Fruit fly (Drosophila melanogaster) whole organism, embryonic: Measurements from ENCODE around the gene Nthl1.

Experiments
- Adf1 ChIP-seq: fragments of 200-800 bp; sonication (Bioruptor generic); IDR thresholded peaks from 2 replicates; pipeline ENCODE4 v1.3.6; 2022; ENCODE audit warnings: missing biosample characterization, missing genetic modification characterization
- Antp ChIP-seq: fragments of 200-800 bp; sonication (Bioruptor generic); optimal IDR thresholded peaks from 3 replicates; lab custom pipeline; 2016; ENCODE audit warnings: missing biosample characterization, missing genetic modification characterization
- Atf3 ChIP-seq: fragments of 200-800 bp; sonication (Bioruptor generic); optimal IDR thresholded peaks from 3 replicates; lab custom pipeline; 2016; ENCODE audit warnings: missing biosample characterization, missing genetic modification characterization
- Atf6 ChIP-seq: fragments of 200-800 bp; sonication (Bioruptor generic); IDR thresholded peaks from 2 replicates; pipeline ENCODE4 v1.3.6; 2022; ENCODE audit warnings: missing biosample characterization, missing genetic modification characterization
- C15 ChIP-seq: fragments of 200-800 bp; sonication (Bioruptor generic); IDR thresholded peaks from 3 replicates; pipeline ENCODE4 v1.3.6; 2022; ENCODE audit warnings: missing biosample characterization, missing genetic modification characterization
- CG10209 ChIP-seq: fragments of 200-800 bp; sonication (Bioruptor generic); optimal IDR thresholded peaks from 3 replicates; lab custom pipeline; 2017; ENCODE audit warnings: missing biosample characterization, mild to moderate bottlenecking, missing genetic modification characterization, missing genetic modification reagents
- CG10431 ChIP-seq: fragments of 200-800 bp; sonication (Bioruptor generic); optimal IDR thresholded peaks from 3 replicates; lab custom pipeline; 2018; ENCODE audit warnings: missing biosample characterization, mild to moderate bottlenecking, missing genetic modification characterization
- CG2875 ChIP-seq: fragments of 200-800 bp; sonication (Bioruptor generic); optimal IDR thresholded peaks from 2 replicates; lab custom pipeline; 2017; ENCODE audit warnings: missing biosample characterization, mild to moderate bottlenecking, missing genetic modification characterization, missing genetic modification reagents
- CG33213 ChIP-seq: fragments of 200-800 bp; sonication (Bioruptor generic); optimal IDR thresholded peaks from 3 replicates; lab custom pipeline; 2016; ENCODE audit warnings: missing biosample characterization, missing genetic modification characterization
- CG4854 ChIP-seq: fragments of 200-800 bp; sonication (Bioruptor generic); optimal IDR thresholded peaks from 2 replicates; lab custom pipeline; 2016; ENCODE audit warnings: missing biosample characterization, missing genetic modification characterization, inconsistent platforms
- CG6272 ChIP-seq: fragments of 200-800 bp; sonication (Bioruptor generic); IDR thresholded peaks from 2 replicates; pipeline ENCODE4 v1.3.6; 2022; ENCODE audit warnings: missing biosample characterization, missing genetic modification characterization
- CG7357 ChIP-seq: fragments of 200-800 bp; sonication (Bioruptor generic); IDR thresholded peaks from 3 replicates; pipeline ENCODE4 v1.3.6; 2022; ENCODE audit warnings: missing biosample characterization, missing genetic modification characterization
- CG7839 ChIP-seq: fragments of 200-800 bp; sonication (Bioruptor generic); optimal IDR thresholded peaks from 3 replicates; lab custom pipeline; 2018; ENCODE audit warnings: missing biosample characterization, mild to moderate bottlenecking, missing genetic modification characterization, moderate library complexity
- CG9215 ChIP-seq: fragments of 200-800 bp; sonication (Bioruptor generic); IDR thresholded peaks from 2 replicates; pipeline ENCODE4 v1.3.6; 2022; ENCODE audit warnings: missing biosample characterization, missing genetic modification characterization
- Chrac-16 ChIP-seq: fragments of 200-800 bp; sonication (Bioruptor generic); optimal IDR thresholded peaks from 3 replicates; lab custom pipeline; 2016; ENCODE audit warnings: missing biosample characterization, missing genetic modification characterization
- CoRest ChIP-seq: fragments of 200-800 bp; sonication (Bioruptor generic); optimal IDR thresholded peaks from 3 replicates; lab custom pipeline; 2018; ENCODE audit warnings: missing biosample characterization, mild to moderate bottlenecking, missing genetic modification characterization, moderate library complexity
- Dad ChIP-seq: fragments of 200-800 bp; sonication (Bioruptor generic); optimal IDR thresholded peaks from 3 replicates; lab custom pipeline; 2016; ENCODE audit warnings: missing biosample characterization, missing genetic modification characterization
- Doc2 ChIP-seq: fragments of 200-800 bp; sonication (Bioruptor generic); IDR thresholded peaks from 2 replicates; pipeline ENCODE4 v1.3.6; 2022; ENCODE audit warnings: missing biosample characterization, missing genetic modification characterization
- HLHmδ ChIP-seq: fragments of 200-800 bp; sonication (Bioruptor generic); optimal IDR thresholded peaks from 2 replicates; lab custom pipeline; 2018; ENCODE audit warnings: missing biosample characterization, mild to moderate bottlenecking, missing genetic modification characterization, moderate library complexity
- MTF-1 ChIP-seq: fragments of 200-800 bp; sonication (Bioruptor generic); optimal IDR thresholded peaks from 2 replicates; lab custom pipeline; 2018; ENCODE audit warnings: missing biosample characterization, mild to moderate bottlenecking, missing genetic modification characterization, borderline replicate concordance
- NC2α ChIP-seq: fragments of 200-800 bp; sonication (Bioruptor generic); optimal IDR thresholded peaks from 2 replicates; lab custom pipeline; 2016; ENCODE audit warnings: missing biosample characterization, missing genetic modification characterization
- Oli ChIP-seq: fragments of 200-800 bp; sonication (Bioruptor generic); optimal IDR thresholded peaks from 2 replicates; lab custom pipeline; 2018; ENCODE audit warnings: missing biosample characterization, mild to moderate bottlenecking, missing genetic modification characterization, moderate library complexity
- Opbp ChIP-seq: fragments of 200-800 bp; sonication (Bioruptor generic); IDR thresholded peaks from 3 replicates; pipeline ENCODE4 v1.3.6; 2022; ENCODE audit warnings: missing biosample characterization, missing genetic modification characterization; ENCODE audit not compliant: partially characterized antibody
- PHDP ChIP-seq: fragments of 200-800 bp; sonication (Bioruptor generic); optimal IDR thresholded peaks from 3 replicates; lab custom pipeline; 2018; ENCODE audit warnings: missing biosample characterization, mild to moderate bottlenecking, missing genetic modification characterization, moderate library complexity
- Poxn ChIP-seq: fragments of 200-800 bp; sonication (Bioruptor generic); IDR thresholded peaks from 2 replicates; pipeline ENCODE4 v1.3.6; 2022; ENCODE audit warnings: missing biosample characterization, missing genetic modification characterization
- Rx ChIP-seq: fragments of 200-800 bp; sonication (Bioruptor generic); IDR thresholded peaks from 2 replicates; pipeline ENCODE4 v1.3.6; 2022; ENCODE audit warnings: missing biosample characterization, missing genetic modification characterization
- Scr ChIP-seq: fragments of 200-800 bp; sonication (Bioruptor generic); IDR thresholded peaks from 2 replicates; pipeline ENCODE4 v1.3.6; 2022; ENCODE audit warnings: missing biosample characterization, missing genetic modification characterization; ENCODE audit not compliant: partially characterized antibody
- Xrp1 ChIP-seq: fragments of 200-800 bp; sonication (Bioruptor generic); IDR thresholded peaks from 2 replicates; pipeline ENCODE4 v1.3.6; 2022; ENCODE audit warnings: missing biosample characterization, missing genetic modification characterization
- YL-1 ChIP-seq: fragments of 200-800 bp; sonication (Bioruptor generic); optimal IDR thresholded peaks from 3 replicates; lab custom pipeline; 2017; ENCODE audit warnings: missing biosample characterization, mild to moderate bottlenecking, missing genetic modification characterization
- bowl ChIP-seq: fragments of 200-800 bp; sonication (Bioruptor generic); IDR thresholded peaks from 2 replicates; pipeline ENCODE4 v1.3.6; 2022; ENCODE audit warnings: missing biosample characterization, missing genetic modification characterization
- btn ChIP-seq: fragments of 200-800 bp; sonication (Bioruptor generic); optimal IDR thresholded peaks from 2 replicates; lab custom pipeline; 2016; ENCODE audit warnings: missing biosample characterization, missing genetic modification characterization
- caup ChIP-seq: fragments of 200-800 bp; sonication (Bioruptor generic); optimal IDR thresholded peaks from 3 replicates; lab custom pipeline; 2017; ENCODE audit warnings: missing biosample characterization, mild to moderate bottlenecking, missing genetic modification characterization, moderate library complexity; ENCODE audit not compliant: severe bottlenecking
- dan ChIP-seq: fragments of 200-800 bp; sonication (Bioruptor generic); IDR thresholded peaks from 2 replicates; pipeline ENCODE4 v1.3.6; 2022; ENCODE audit warnings: missing biosample characterization, missing genetic modification characterization
- ewg ChIP-seq: fragments of 200-800 bp; sonication (Bioruptor generic); optimal IDR thresholded peaks from 3 replicates; lab custom pipeline; 2017; ENCODE audit warnings: mild to moderate bottlenecking, missing biosample characterization, missing genetic modification reagents, missing genetic modification characterization
- fd3F ChIP-seq: fragments of 200-800 bp; sonication (Bioruptor generic); optimal IDR thresholded peaks from 2 replicates; lab custom pipeline; 2018; ENCODE audit warnings: missing biosample characterization, mild to moderate bottlenecking, missing genetic modification characterization, moderate library complexity
- fu2 ChIP-seq: fragments of 200-800 bp; sonication (Bioruptor generic); optimal IDR thresholded peaks from 2 replicates; lab custom pipeline; 2016; ENCODE audit warnings: missing biosample characterization, missing genetic modification characterization
- gcm2 ChIP-seq: fragments of 200-800 bp; sonication (Bioruptor generic); optimal IDR thresholded peaks from 2 replicates; lab custom pipeline; 2016; ENCODE audit warnings: missing biosample characterization, missing genetic modification characterization
- grau ChIP-seq: fragments of 200-800 bp; optimal IDR thresholded peaks from 3 replicates; lab custom pipeline; 2019; ENCODE audit warnings: missing biosample characterization, mild to moderate bottlenecking, missing genetic modification characterization, moderate library complexity
- gt ChIP-seq: fragments of 200-800 bp; sonication (Bioruptor generic); IDR thresholded peaks from 2 replicates; pipeline ENCODE4 v1.3.6; 2022; ENCODE audit warnings: missing biosample characterization, missing genetic modification characterization
- ham ChIP-seq: fragments of 200-800 bp; sonication (Bioruptor generic); IDR thresholded peaks from 2 replicates; pipeline ENCODE4 v1.3.6; 2022; ENCODE audit warnings: missing biosample characterization, missing genetic modification characterization
- lov ChIP-seq, 2 experiments: fragments of 200-800 bp in 1 of 2; fragments of >200 bp in 1 of 2; sonication (Bioruptor generic) in 1 of 2; IDR thresholded peaks in 1 of 2; optimal IDR thresholded peaks in 1 of 2; 2 replicates in 1 of 2; 3 replicates in 1 of 2; pipeline versions ENCODE4 v1.3.6 to Lab custom; 2017 to 2022; ENCODE audit warnings: missing biosample characterization in 1 of 2, missing genetic modification characterization in 1 of 2
- nerfin-2 ChIP-seq: fragments of 200-800 bp; sonication (Bioruptor generic); IDR thresholded peaks from 2 replicates; pipeline ENCODE4 v1.3.6; 2022; ENCODE audit warnings: missing biosample characterization, missing genetic modification characterization; ENCODE audit not compliant: partially characterized antibody
- p53 ChIP-seq: fragments of 200-800 bp; sonication (Bioruptor generic); optimal IDR thresholded peaks from 2 replicates; lab custom pipeline; 2016; ENCODE audit warnings: missing biosample characterization, missing genetic modification characterization
- ro ChIP-seq: fragments of 200-800 bp; sonication (Bioruptor generic); IDR thresholded peaks from 2 replicates; pipeline ENCODE4 v1.3.6; 2022; ENCODE audit warnings: missing biosample characterization, missing genetic modification characterization
- sisA ChIP-seq: fragments of 200-800 bp; sonication (Bioruptor generic); IDR thresholded peaks from 2 replicates; pipeline ENCODE4 v1.3.6; 2022; ENCODE audit warnings: missing biosample characterization, missing genetic modification characterization
- ssp ChIP-seq: fragments of 200-800 bp; sonication (Bioruptor generic); IDR thresholded peaks from 2 replicates; pipeline ENCODE4 v1.3.6; 2022; ENCODE audit warnings: missing biosample characterization, missing genetic modification characterization
- stc ChIP-seq: fragments of 200-800 bp; sonication (Bioruptor generic); IDR thresholded peaks from 2 replicates; pipeline ENCODE4 v1.3.6; 2022; ENCODE audit warnings: missing biosample characterization, missing genetic modification characterization
- stwl ChIP-seq: fragments of 200-800 bp; sonication (Bioruptor generic); optimal IDR thresholded peaks from 3 replicates; lab custom pipeline; 2018; ENCODE audit warnings: missing biosample characterization, mild to moderate bottlenecking, missing genetic modification characterization, moderate library complexity
- sug ChIP-seq: fragments of 200-800 bp; optimal IDR thresholded peaks from 2 replicates; lab custom pipeline; 2019; ENCODE audit warnings: missing biosample characterization, mild to moderate bottlenecking, missing genetic modification characterization, moderate library complexity
- tgo ChIP-seq: fragments of 200-800 bp; sonication (Bioruptor generic); IDR thresholded peaks from 3 replicates; pipeline ENCODE4 v1.3.6; 2022; ENCODE audit warnings: missing biosample characterization, missing genetic modification characterization
- tx ChIP-seq: fragments of 200-800 bp; sonication (Bioruptor generic); optimal IDR thresholded peaks from 2 replicates; lab custom pipeline; 2016; ENCODE audit warnings: missing biosample characterization, missing genetic modification characterization
- vvl ChIP-seq: fragments of 200-800 bp; sonication (Bioruptor generic); IDR thresholded peaks from 2 replicates; pipeline ENCODE4 v1.3.6; 2022; ENCODE audit warnings: missing biosample characterization, missing genetic modification characterization

Gene Nthl1

dm6 chr2L:20948625-20949024 is 21.0 kb upstream of the Nthl1 start (continued):
- TF ChIP-seq caup (GFP tag; lab: Kevin White, UChicago) = no peak
- TF ChIP-seq Atf6 (GFP tag; lab: Robert Waterston, UW) = 0 out of 2 replicates have a peak, but pooled peaks have one; percentile 17
- TF ChIP-seq Chrac-16 (GFP tag; lab: Kevin White, UChicago) = no peak
- no peak for TF ChIP-seq p53 (GFP tag; lab: Kevin White, UChicago)
- peak; percentile 37 for TF ChIP-seq CG7839 (tag; lab: Kevin White, UChicago)
- no peak for TF ChIP-seq CG2875 (GFP tag; lab: Kevin White, UChicago)
- TF ChIP-seq gcm2 (GFP tag; lab: Kevin White, UChicago) = no peak
- TF ChIP-seq Atf3 = no peak
- TF ChIP-seq ro = no peak
- no peak for TF ChIP-seq Doc2 (GFP tag; lab: Robert Waterston, UW)
- no peak for TF ChIP-seq stwl (tag; lab: Kevin White, UChicago)
- TF ChIP-seq Opbp (GFP tag; lab: Robert Waterston, UW) = no peak
- no peak for TF ChIP-seq CG4854 (GFP tag; lab: Kevin White, UChicago)
- no peak for TF ChIP-seq CoRest
- no peak for TF ChIP-seq Poxn (GFP tag; lab: Robert Waterston, UW)
- no peak for TF ChIP-seq CG6272 (GFP tag; lab: Robert Waterston, UW)
- TF ChIP-seq btn (GFP tag; lab: Kevin White, UChicago) = no peak
- no peak for TF ChIP-seq CG10209 (GFP tag; lab: Kevin White, UChicago)
- no peak for TF ChIP-seq ham (GFP tag; lab: Robert Waterston, UW)
- no peak for TF ChIP-seq nerfin-2 (GFP tag; lab: Robert Waterston, UW)
- 0 out of 2 replicates have a peak, but pooled peaks have one; percentile 8 for TF ChIP-seq ssp (GFP tag; lab: Robert Waterston, UW)
- TF ChIP-seq NC2α = no peak
- no peak for TF ChIP-seq Scr (GFP tag; lab: Robert Waterston, UW)
- TF ChIP-seq tx (GFP tag; lab: Kevin White, UChicago) = no peak
- TF ChIP-seq sisA (GFP tag; lab: Robert Waterston, UW) = peak; percentile 39; the same call in 1 of the 2 replicates
- no peak for TF ChIP-seq lov (optimal IDR thresholded peaks at IDR 0.05; lab: Kevin White, UChicago)
- TF ChIP-seq lov (GFP tag; IDR thresholded peaks at IDR 0.05; lab: Robert Waterston, UW) = no peak
- no peak for TF ChIP-seq grau (tag; lab: Kevin White, UChicago)
- TF ChIP-seq vvl (GFP tag; lab: Robert Waterston, UW) = no peak
- TF ChIP-seq PHDP (tag; lab: Kevin White, UChicago) = no peak
- TF ChIP-seq CG33213 (GFP tag; lab: Kevin White, UChicago) = no peak
- TF ChIP-seq CG7357 (GFP tag; lab: Robert Waterston, UW) = no peak
- TF ChIP-seq Oli (tag; lab: Kevin White, UChicago) = peak; percentile 2
- no peak for TF ChIP-seq CG9215 (GFP tag; lab: Robert Waterston, UW)
- TF ChIP-seq C15 (GFP tag; lab: Robert Waterston, UW) = no peak
- TF ChIP-seq fd3F (GFP tag; lab: Kevin White, UChicago) = no peak
- TF ChIP-seq Rx = no peak
- no peak for TF ChIP-seq HLHmδ
- TF ChIP-seq fu2 = no peak
- TF ChIP-seq YL-1 (GFP tag; lab: Kevin White, UChicago) = no peak
- peak; percentile 36 for TF ChIP-seq Antp (GFP tag; lab: Kevin White, UChicago)
- no peak for TF ChIP-seq bowl
- TF ChIP-seq MTF-1 = no peak
- no peak for TF ChIP-seq Adf1 (GFP tag; lab: Robert Waterston, UW)
- no peak for TF ChIP-seq gt (GFP tag; lab: Robert Waterston, UW)
- TF ChIP-seq Xrp1 (GFP tag; lab: Robert Waterston, UW) = no peak; the same call in 1 of the 2 replicates
- TF ChIP-seq Dad (GFP tag; lab: Kevin White, UChicago) = no peak
- TF ChIP-seq CG10431 (GFP tag; lab: Kevin White, UChicago) = no peak
- TF ChIP-seq tgo (GFP tag; lab: Robert Waterston, UW) = no peak
- peak; percentile 16 for TF ChIP-seq ewg (GFP tag; lab: Kevin White, UChicago)
- TF ChIP-seq dan = no peak
- TF ChIP-seq stc (GFP tag; lab: Robert Waterston, UW) = no peak
- TF ChIP-seq sug = no peak
